Worm (Caenorhabditis elegans): ENCODE results near the gene Y75B12B.3.

Y75B12B.3 gene

ce11 chrV:15184097-15185040 is 1.7 kb downstream of the Y75B12B.3 start, which contains the start of gene Y75B12B.1:
Gene Y75B12B.1 (plus strand): TSS chrV:15184699.
- no peak for TF ChIP-seq ceh-22 (tag; optimal IDR thresholded peaks at IDR 0.05)
- TF ChIP-seq C08G9.2 (tag; optimal IDR thresholded peaks at IDR 0.05), result no peak
- TF ChIP-seq mec-3 (tag; optimal IDR thresholded peaks at IDR 0.05; ENCODE audit: borderline replicate concordance), result no peak

- TF ChIP-seq ceh-6 (GFP tag; optimal IDR thresholded peaks at IDR 0.05) (no peak), hlh-30 (tag; optimal IDR thresholded peaks at IDR 0.05; ENCODE audit: insufficient read depth) (no peak)
Observed at ce11 chrV:15182407-15182806, 3.7 kb downstream of the Y75B12B.3 start, which contains the start of gene fbxa-84. Gene fbxa-84 (plus strand): TSS chrV:15182440.

- no peak for TF ChIP-seq ceh-9 (tag; optimal IDR thresholded peaks at IDR 0.05)
- TF ChIP-seq ceh-14 (tag; optimal IDR thresholded peaks at IDR 0.05), result no peak
- no peak for TF ChIP-seq ztf-16 (tag; optimal IDR thresholded peaks at IDR 0.05)
- TF ChIP-seq elt-4 (tag; optimal IDR thresholded peaks at IDR 0.05), result no peak
- TF ChIP-seq dve-1 (tag; optimal IDR thresholded peaks at IDR 0.05), result no peak
- no peak for TF ChIP-seq ahr-1 (tag; optimal IDR thresholded peaks at IDR 0.05)
- TF ChIP-seq Y22D7AL.16 (tag; optimal IDR thresholded peaks at IDR 0.05), result no peak
- no peak for TF ChIP-seq sox-4 (tag; optimal IDR thresholded peaks at IDR 0.05)
- TF ChIP-seq T23F11.4 (GFP tag; optimal IDR thresholded peaks at IDR 0.05), result no peak
- no peak for TF ChIP-seq che-1 (tag; optimal IDR thresholded peaks at IDR 0.05)
- TF ChIP-seq sox-2 (GFP tag; IDR thresholded peaks at IDR 0.05), result no peak
- no peak for TF ChIP-seq pag-3 (tag; optimal IDR thresholded peaks at IDR 0.05; ENCODE audit: borderline replicate concordance)
Observed at ce11 chrV:15181899-15182298, 4.2 kb downstream of the Y75B12B.3 start.

- no peak for TF ChIP-seq hlh-8 (tag; optimal IDR thresholded peaks at IDR 0.05)
- TF ChIP-seq ets-4 (tag; optimal IDR thresholded peaks at IDR 0.05), result no peak
- no peak for TF ChIP-seq unc-86 (tag; optimal IDR thresholded peaks at IDR 0.05)
- TF ChIP-seq nhr-232 (tag; optimal IDR thresholded peaks at IDR 0.05), result no peak
- no peak for TF ChIP-seq ceh-6 (GFP tag; optimal IDR thresholded peaks at IDR 0.05)
- no peak for TF ChIP-seq C38D4.7 (GFP tag; optimal IDR thresholded peaks at IDR 0.05)
- no peak for TF ChIP-seq tbx-2 (tag; optimal IDR thresholded peaks at IDR 0.05)
- no peak for TF ChIP-seq hlh-13 (GFP tag; optimal IDR thresholded peaks at IDR 0.05)
- no peak for TF ChIP-seq eyg-1 (tag; optimal IDR thresholded peaks at IDR 0.05)
- no peak for TF ChIP-seq ceh-14 (tag; optimal IDR thresholded peaks at IDR 0.05)
- no peak for TF ChIP-seq pax-1 (tag; optimal IDR thresholded peaks at IDR 0.05)
- no peak for TF ChIP-seq unc-3 (GFP tag; conservative IDR thresholded peaks at IDR 0.05)
- TF ChIP-seq unc-3 (tag; optimal IDR thresholded peaks at IDR 0.05), result no peak
- no peak for TF ChIP-seq hlh-30 (tag; optimal IDR thresholded peaks at IDR 0.05; ENCODE audit: insufficient read depth)
- no peak for TF ChIP-seq pha-4 (tag; optimal IDR thresholded peaks at IDR 0.05)
- TF ChIP-seq ceh-45 (GFP tag; IDR thresholded peaks at IDR 0.05), result no peak
- no peak for TF ChIP-seq rnt-1 (tag; optimal IDR thresholded peaks at IDR 0.05)
- TF ChIP-seq madf-2 (tag; optimal IDR thresholded peaks at IDR 0.05), result no peak
- no peak for TF ChIP-seq K09A11.1 (tag; optimal IDR thresholded peaks at IDR 0.05; ENCODE audit: insufficient read depth)
Observed at ce11 chrV:15179757-15180156, 6.3 kb downstream of the Y75B12B.3 start, which contains the start of gene T09F5.10. Gene T09F5.10 (plus strand): TSS chrV:15180057.

DNA sequence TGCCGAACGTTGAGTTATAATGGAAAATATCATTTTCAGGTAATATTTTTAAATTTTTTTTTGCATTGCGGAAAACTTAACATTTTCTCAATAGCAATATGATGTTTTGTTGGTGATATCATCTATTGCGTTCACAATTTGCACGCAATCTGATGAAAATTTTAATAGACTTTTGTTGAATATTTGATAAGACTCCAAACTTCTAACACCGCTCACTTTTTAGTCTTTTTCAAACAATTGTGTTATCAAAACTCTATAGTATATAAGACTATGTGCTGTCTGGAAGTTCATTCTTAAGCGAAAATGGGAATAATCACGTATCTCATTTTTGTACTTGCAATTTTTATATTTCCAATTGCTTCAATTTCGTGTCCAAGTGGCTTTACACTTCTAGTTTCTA is 10.6 kb downstream of the Y75B12B.3 start, which contains the start of gene clec-47:
Gene clec-47, plus strand, starts transcription at position 301 of the 400 bp plus-strand sequence.
- TF ChIP-seq sox-4 (tag; optimal IDR thresholded peaks at IDR 0.05) (no peak), pha-2 (tag; optimal IDR thresholded peaks at IDR 0.05) (no peak), nhr-232 (tag; optimal IDR thresholded peaks at IDR 0.05) (no peak), lin-11 (tag; optimal IDR thresholded peaks at IDR 0.05) (no peak), pax-1 (tag; optimal IDR thresholded peaks at IDR 0.05) (no peak), sdc-2 (tag; optimal IDR thresholded peaks at IDR 0.05) (no peak), mec-3 (tag; optimal IDR thresholded peaks at IDR 0.05; ENCODE audit: borderline replicate concordance) (no peak), ceh-18 (tag; optimal IDR thresholded peaks at IDR 0.05) (no peak), eyg-1 (tag; optimal IDR thresholded peaks at IDR 0.05) (no peak), gmeb-2 (tag; optimal IDR thresholded peaks at IDR 0.05) (no peak), nhr-11 (tag; optimal IDR thresholded peaks at IDR 0.05) (no peak), dve-1 (tag; optimal IDR thresholded peaks at IDR 0.05) (no peak), hlh-13 (GFP tag; optimal IDR thresholded peaks at IDR 0.05) (no peak)

Measured in whole organism, late embryonic.